Worm (Caenorhabditis elegans) whole organism, mixed stage, embryonic: ENCODE measurements around the gene C38C3.4.
A peak's percentile ranks its signal among the peaks of the same experiment; 100 is the strongest.

ENCODE experiments used
- bed-3 ChIP-seq: fragments of 200-800 bp; sonication (Bioruptor generic); optimal IDR thresholded peaks from 3 replicates; lab custom pipeline; 2018; ENCODE audit warnings: mild to moderate bottlenecking, missing genetic modification characterization, moderate library complexity, missing compliant biosample characterization
- ceh-39 ChIP-seq: fragments of 150-350 bp; optimal IDR thresholded peaks from 2 replicates; lab custom pipeline; 2014; ENCODE audit warnings: missing biosample characterization, missing genetic modification characterization
- ceh-43 ChIP-seq: fragments of 200-800 bp; sonication (Bioruptor generic); optimal IDR thresholded peaks from 2 replicates; lab custom pipeline; 2018; ENCODE audit warnings: mild to moderate bottlenecking, missing genetic modification characterization, moderate library complexity, missing compliant biosample characterization
- ceh-83 ChIP-seq: fragments of 200-800 bp; sonication (Bioruptor generic); optimal IDR thresholded peaks from 2 replicates; lab custom pipeline; 2018; ENCODE audit warnings: mild to moderate bottlenecking, missing genetic modification characterization, missing compliant biosample characterization
- ces-1 ChIP-seq: fragments of 150-350 bp; optimal IDR thresholded peaks from 2 replicates; lab custom pipeline; 2014; ENCODE audit warnings: missing biosample characterization, missing genetic modification reagents, missing genetic modification characterization
- cnd-1 ChIP-seq: fragments of 200-800 bp; sonication (Bioruptor generic); optimal IDR thresholded peaks from 2 replicates; lab custom pipeline; 2018; ENCODE audit warnings: mild to moderate bottlenecking, missing genetic modification characterization, missing compliant biosample characterization
- drap-1 ChIP-seq: fragments of 200-800 bp; sonication (Bioruptor generic); optimal IDR thresholded peaks from 3 replicates; lab custom pipeline; 2018; ENCODE audit warnings: mild to moderate bottlenecking, missing genetic modification characterization, missing compliant biosample characterization
- elt-3 ChIP-seq: fragments of 150-350 bp; optimal IDR thresholded peaks from 2 replicates; lab custom pipeline; 2014; ENCODE audit warnings: missing biosample characterization, missing genetic modification characterization
- flh-1 ChIP-seq: fragments of 200-800 bp; sonication (Bioruptor generic); optimal IDR thresholded peaks from 2 replicates; lab custom pipeline; 2018; ENCODE audit warnings: mild to moderate bottlenecking, missing genetic modification characterization, moderate library complexity, missing compliant biosample characterization
- ham-2 ChIP-seq: fragments of 200-800 bp; sonication (Bioruptor generic); optimal IDR thresholded peaks from 2 replicates; lab custom pipeline; 2018; ENCODE audit warnings: mild to moderate bottlenecking, missing genetic modification characterization, missing compliant biosample characterization
- hlh-1 ChIP-seq: fragments of 150-350 bp; optimal IDR thresholded peaks from 2 replicates; lab custom pipeline; 2014; ENCODE audit warnings: missing biosample characterization, missing genetic modification reagents, missing genetic modification characterization
- lin-13 ChIP-seq: fragments of 150-350 bp; optimal IDR thresholded peaks from 2 replicates; lab custom pipeline; 2014; ENCODE audit warnings: missing biosample characterization, missing genetic modification characterization
- lin-32 ChIP-seq: fragments of 200-800 bp; sonication (Bioruptor generic); optimal IDR thresholded peaks from 2 replicates; lab custom pipeline; 2018; ENCODE audit warnings: mild to moderate bottlenecking, missing genetic modification characterization, missing compliant biosample characterization
- lsy-2 ChIP-seq: fragments of 150-350 bp; optimal IDR thresholded peaks from 2 replicates; lab custom pipeline; 2014; ENCODE audit warnings: missing biosample characterization, missing genetic modification characterization
- mab-5 ChIP-seq: fragments of 150-350 bp; optimal IDR thresholded peaks from 2 replicates; lab custom pipeline; 2014; ENCODE audit warnings: missing biosample characterization, missing genetic modification characterization
- mep-1 ChIP-seq: fragments of 150-350 bp; optimal IDR thresholded peaks from 2 replicates; lab custom pipeline; 2017; ENCODE audit warnings: missing biosample characterization, missing genetic modification reagents, missing genetic modification characterization, inconsistent platforms
- mls-2 ChIP-seq: sonication (generic microtip); optimal IDR thresholded peaks from 2 replicates; lab custom pipeline; 2016; ENCODE audit warnings: mild to moderate bottlenecking, missing genetic modification characterization, moderate library complexity, missing compliant biosample characterization
- nhr-2 ChIP-seq: fragments of 150-350 bp; optimal IDR thresholded peaks from 2 replicates; lab custom pipeline; 2014; ENCODE audit warnings: missing biosample characterization, missing genetic modification characterization
- nhr-237 ChIP-seq: fragments of 150-350 bp; optimal IDR thresholded peaks from 2 replicates; lab custom pipeline; 2014; ENCODE audit warnings: missing biosample characterization, missing genetic modification characterization
- nhr-28 ChIP-seq: fragments of 150-350 bp; optimal IDR thresholded peaks from 2 replicates; lab custom pipeline; 2014; ENCODE audit warnings: missing biosample characterization, missing genetic modification characterization
- nhr-76 ChIP-seq: sonication (generic microtip); optimal IDR thresholded peaks from 2 replicates; lab custom pipeline; 2017; ENCODE audit warnings: missing biosample characterization, missing genetic modification characterization
- pha-4 ChIP-seq: fragments of 150-350 bp; optimal IDR thresholded peaks from 2 replicates; lab custom pipeline; 2018; ENCODE audit warnings: missing biosample characterization, missing genetic modification reagents, missing genetic modification characterization
- snpc-4 ChIP-seq: fragments of 150-350 bp; optimal IDR thresholded peaks from 2 replicates; lab custom pipeline; 2014; ENCODE audit warnings: missing biosample characterization, missing genetic modification characterization
- sptf-1 ChIP-seq: sonication (generic microtip); optimal IDR thresholded peaks from 2 replicates; lab custom pipeline; 2017; ENCODE audit warnings: mild to moderate bottlenecking, missing genetic modification characterization, moderate library complexity, missing compliant biosample characterization
- tbx-8 ChIP-seq: fragments of 200-800 bp; sonication (Bioruptor generic); optimal IDR thresholded peaks from 2 replicates; lab custom pipeline; 2018; ENCODE audit warnings: mild to moderate bottlenecking, missing genetic modification characterization, moderate library complexity, missing compliant biosample characterization
- unc-120 ChIP-seq: sonication (generic microtip); optimal IDR thresholded peaks from 2 replicates; lab custom pipeline; 2017; ENCODE audit warnings: missing genetic modification characterization, missing compliant biosample characterization; ENCODE audit not compliant: poor library complexity, severe bottlenecking
- unc-39 ChIP-seq: fragments of 150-350 bp; optimal IDR thresholded peaks from 2 replicates; lab custom pipeline; 2014; ENCODE audit warnings: missing biosample characterization, missing genetic modification characterization
- unc-62 ChIP-seq: fragments of 150-350 bp; optimal IDR thresholded peaks from 2 replicates; lab custom pipeline; 2014; ENCODE audit warnings: missing biosample characterization, missing genetic modification reagents, missing genetic modification characterization
- zip-8 ChIP-seq: fragments of 150-350 bp; optimal IDR thresholded peaks from 2 replicates; lab custom pipeline; 2014; ENCODE audit warnings: missing biosample characterization, missing genetic modification characterization

The C38C3.4 gene

ce11 chrV:1480841-1481240, 1.0 kb upstream of the C38C3.4 start:
- TF ChIP-seq hlh-1 (tag; lab: Kevin White, UChicago): peak; percentile 69
- no peak for TF ChIP-seq zip-8 (tag; lab: Kevin White, UChicago)
- TF ChIP-seq, all 35 proteins: peak for 1

- TF ChIP-seq zip-8 (tag; lab: Kevin White, UChicago) (no peak), bed-3 (no peak), cnd-1 (tag; lab: Kevin White, UChicago) (no peak), flh-1 (GFP tag; lab: Kevin White, UChicago) (no peak), nhr-2 (tag; lab: Kevin White, UChicago) (no peak), elt-3 (tag; lab: Kevin White, UChicago) (no peak), unc-62 (GFP tag; lab: Kevin White, UChicago) (no peak), ceh-39 (tag; lab: Kevin White, UChicago) (no peak), unc-120 (no peak), ceh-83 (no peak), drap-1 (GFP tag; lab: Kevin White, UChicago) (no peak), mls-2 (tag; lab: Kevin White, UChicago) (no peak), lin-13 (tag; lab: Kevin White, UChicago) (no peak), lin-32 (GFP tag; lab: Kevin White, UChicago) (no peak), nhr-28 (tag; lab: Kevin White, UChicago) (no peak), hlh-1 (tag; lab: Kevin White, UChicago) (no peak), mep-1 (tag; lab: Kevin White, UChicago) (no peak), sptf-1 (tag; lab: Kevin White, UChicago) (no peak)
Observed at ce11 chrV:1486031-1486430, 4.2 kb downstream of the C38C3.4 start.

ce11 chrV:1487262-1487661, 5.4 kb downstream of the C38C3.4 start:
- TF ChIP-seq unc-120: no peak
- no peak for TF ChIP-seq ces-1
- TF ChIP-seq tbx-8: no peak
- no peak for TF ChIP-seq unc-62 (GFP tag; lab: Kevin White, UChicago)
- TF ChIP-seq cnd-1 (tag; lab: Kevin White, UChicago): no peak
- TF ChIP-seq nhr-237: no peak
- no peak for TF ChIP-seq snpc-4 (tag; lab: Kevin White, UChicago)
- no peak for TF ChIP-seq mab-5 (tag; lab: Kevin White, UChicago)
- no peak for TF ChIP-seq ham-2
- no peak for TF ChIP-seq hlh-1 (tag; lab: Kevin White, UChicago)
- no peak for TF ChIP-seq ceh-83
- no peak for TF ChIP-seq lin-13 (tag; lab: Kevin White, UChicago)
- TF ChIP-seq unc-39 (tag; lab: Kevin White, UChicago): no peak
- no peak for TF ChIP-seq flh-1 (GFP tag; lab: Kevin White, UChicago)
- no peak for TF ChIP-seq nhr-28 (tag; lab: Kevin White, UChicago)
- TF ChIP-seq nhr-76 (tag; lab: Kevin White, UChicago): no peak
- no peak for TF ChIP-seq elt-3 (tag; lab: Kevin White, UChicago)
- no peak for TF ChIP-seq drap-1 (GFP tag; lab: Kevin White, UChicago)
- TF ChIP-seq ceh-43 (GFP tag; lab: Kevin White, UChicago): no peak
- no peak for TF ChIP-seq ceh-39 (tag; lab: Kevin White, UChicago)
- TF ChIP-seq, all 35 proteins: peak for 0

- TF ChIP-seq hlh-1 (tag; lab: Kevin White, UChicago) (no peak), pha-4 (tag; lab: Kevin White, UChicago) (no peak), bed-3 (no peak), lsy-2 (no peak), unc-39 (tag; lab: Kevin White, UChicago) (no peak), nhr-2 (tag; lab: Kevin White, UChicago) (no peak), drap-1 (GFP tag; lab: Kevin White, UChicago) (no peak)
Observed at ce11 chrV:1488642-1489041, 6.8 kb downstream of the C38C3.4 start.

- peak; percentile 22 for TF ChIP-seq ham-2
Observed at ce11 chrV:1490874-1491273, 9.0 kb downstream of the C38C3.4 start.

- TF ChIP-seq mab-5 (tag; lab: Kevin White, UChicago) (no peak), hlh-1 (tag; lab: Kevin White, UChicago) (no peak), lin-32 (GFP tag; lab: Kevin White, UChicago) (no peak), mep-1 (tag; lab: Kevin White, UChicago) (no peak), tbx-8 (no peak), unc-62 (GFP tag; lab: Kevin White, UChicago) (no peak), nhr-76 (tag; lab: Kevin White, UChicago) (no peak), ceh-83 (no peak)
Observed at ce11 chrV:1491510-1491909, 9.7 kb downstream of the C38C3.4 start, which contains the start of gene C38C3.6. C38C3.6 (minus strand) TSS chrV:1491610.
